Fruit fly (Drosophila melanogaster) whole organism, embryonic: ENCODE data around the gene da.

Experiments used
- Antp ChIP-seq: fragments of 200-800 bp; sonication (Bioruptor generic); optimal IDR thresholded peaks from 3 replicates; lab custom pipeline; 2016; ENCODE audit warnings: missing biosample characterization, missing genetic modification characterization
- Atf-2 ChIP-seq: fragments of 200-800 bp; sonication (Bioruptor generic); optimal IDR thresholded peaks from 2 replicates; lab custom pipeline; 2016; ENCODE audit warnings: missing biosample characterization, missing genetic modification characterization
- BEAF-32 ChIP-seq: fragments of 200-800 bp; sonication (Bioruptor generic); optimal IDR thresholded peaks from 3 replicates; lab custom pipeline; 2017; ENCODE audit warnings: missing biosample characterization, missing genetic modification characterization, mild to moderate bottlenecking, moderate library complexity, missing genetic modification reagents
- CG13287 ChIP-seq: fragments of 200-800 bp; sonication (Bioruptor generic); IDR thresholded peaks from 2 replicates; pipeline ENCODE4 v1.3.6; 2022; ENCODE audit warnings: missing biosample characterization, missing genetic modification characterization; ENCODE audit not compliant: partially characterized antibody
- CG13296 ChIP-seq: fragments of 200-800 bp; sonication (Bioruptor generic); optimal IDR thresholded peaks from 3 replicates; lab custom pipeline; 2018; ENCODE audit warnings: missing biosample characterization, mild to moderate bottlenecking, missing genetic modification characterization
- CG16813 ChIP-seq: fragments of 200-800 bp; sonication (Bioruptor generic); IDR thresholded peaks from 3 replicates; pipeline ENCODE4 v1.3.6; 2022; ENCODE audit warnings: missing biosample characterization, missing genetic modification characterization; ENCODE audit not compliant: partially characterized antibody
- CG18764 ChIP-seq: fragments of 200-800 bp; sonication (Bioruptor generic); optimal IDR thresholded peaks from 3 replicates; lab custom pipeline; 2016; ENCODE audit warnings: missing biosample characterization, missing genetic modification characterization
- CG32772 ChIP-seq: fragments of 200-800 bp; sonication (Bioruptor generic); IDR thresholded peaks from 2 replicates; pipeline ENCODE4 v1.3.6; 2022; ENCODE audit warnings: missing biosample characterization, missing genetic modification characterization
- CG34224 ChIP-seq: fragments of 200-800 bp; sonication (Bioruptor generic); IDR thresholded peaks from 3 replicates; pipeline ENCODE4 v1.3.6; 2022; ENCODE audit warnings: missing biosample characterization, missing genetic modification characterization; ENCODE audit not compliant: partially characterized antibody
- CG6791 ChIP-seq: fragments of 200-800 bp; sonication (Bioruptor generic); IDR thresholded peaks from 3 replicates; pipeline ENCODE4 v1.3.6; 2022; ENCODE audit warnings: missing biosample characterization, missing genetic modification characterization; ENCODE audit not compliant: partially characterized antibody
- CG7963 ChIP-seq: fragments of 200-800 bp; sonication (Bioruptor generic); IDR thresholded peaks from 3 replicates; pipeline ENCODE4 v1.3.6; 2022; ENCODE audit warnings: missing biosample characterization, missing genetic modification characterization; ENCODE audit not compliant: partially characterized antibody
- CG8281 ChIP-seq: fragments of 200-800 bp; sonication (Bioruptor generic); optimal IDR thresholded peaks from 2 replicates; lab custom pipeline; 2018; ENCODE audit warnings: missing biosample characterization, mild to moderate bottlenecking, missing genetic modification characterization, moderate library complexity
- Dp ChIP-seq: fragments of 200-800 bp; sonication (Bioruptor generic); optimal IDR thresholded peaks from 2 replicates; lab custom pipeline; 2018; ENCODE audit warnings: missing biosample characterization, mild to moderate bottlenecking, missing genetic modification characterization, moderate library complexity
- Dref ChIP-seq: fragments of 200-800 bp; sonication (Bioruptor generic); IDR thresholded peaks from 2 replicates; pipeline ENCODE4 v1.3.6; 2022; ENCODE audit warnings: missing biosample characterization, missing genetic modification characterization
- E2f2 ChIP-seq: fragments of 200-800 bp; sonication (Bioruptor generic); IDR thresholded peaks from 2 replicates; pipeline ENCODE4 v1.3.6; 2022; ENCODE audit warnings: missing biosample characterization, missing genetic modification characterization
- Med ChIP-seq: fragments of 200-800 bp; sonication (Bioruptor generic); peaks from one replicate; lab custom pipeline; 2016; ENCODE audit warnings: missing biosample characterization, missing genetic modification characterization, mild to moderate bottlenecking, inconsistent platforms, moderate library complexity
- Myb ChIP-seq: fragments of 200-800 bp; sonication (Bioruptor generic); optimal IDR thresholded peaks from 2 replicates; lab custom pipeline; 2016; ENCODE audit warnings: missing biosample characterization, missing genetic modification characterization
- Rfx ChIP-seq: fragments of 200-800 bp; sonication (Bioruptor generic); IDR thresholded peaks from 2 replicates; pipeline ENCODE4 v1.3.6; 2022; ENCODE audit warnings: missing biosample characterization, missing genetic modification characterization
- Spps ChIP-seq: fragments of 200-800 bp; sonication (Bioruptor generic); optimal IDR thresholded peaks from 2 replicates; lab custom pipeline; 2018; ENCODE audit warnings: missing biosample characterization, mild to moderate bottlenecking, missing genetic modification characterization
- YL-1 ChIP-seq: fragments of 200-800 bp; sonication (Bioruptor generic); optimal IDR thresholded peaks from 3 replicates; lab custom pipeline; 2017; ENCODE audit warnings: missing biosample characterization, mild to moderate bottlenecking, missing genetic modification characterization
- amos ChIP-seq: fragments of 200-800 bp; sonication (Bioruptor generic); IDR thresholded peaks from 2 replicates; pipeline ENCODE4 v1.3.6; 2022; ENCODE audit warnings: missing biosample characterization, missing genetic modification characterization; ENCODE audit not compliant: partially characterized antibody
- ara ChIP-seq: fragments of 200-800 bp; sonication (Bioruptor generic); IDR thresholded peaks from 2 replicates; pipeline ENCODE4 v1.3.6; 2022; ENCODE audit warnings: missing biosample characterization, missing genetic modification characterization
- ato ChIP-seq: fragments of 200-800 bp; sonication (Bioruptor generic); IDR thresholded peaks from 2 replicates; pipeline ENCODE4 v1.3.6; 2022; ENCODE audit warnings: missing biosample characterization, missing genetic modification characterization; ENCODE audit not compliant: partially characterized antibody
- bbx ChIP-seq: fragments of 200-800 bp; sonication (Bioruptor generic); IDR thresholded peaks from 2 replicates; pipeline ENCODE4 v1.3.6; 2022; ENCODE audit warnings: missing biosample characterization, missing genetic modification characterization; ENCODE audit not compliant: partially characterized antibody
- hb ChIP-seq: fragments of 200-800 bp; sonication (Bioruptor generic); IDR thresholded peaks from 3 replicates; pipeline ENCODE4 v1.3.6; 2022; ENCODE audit warnings: missing biosample characterization, missing genetic modification characterization; ENCODE audit not compliant: partially characterized antibody
- hbn ChIP-seq: fragments of 200-800 bp; sonication (Bioruptor generic); IDR thresholded peaks from 2 replicates; pipeline ENCODE4 v1.3.6; 2022; ENCODE audit warnings: missing biosample characterization, missing genetic modification characterization; ENCODE audit not compliant: partially characterized antibody
- insv ChIP-seq, 2 experiments: fragments of 200-800 bp; sonication (Bioruptor generic); optimal IDR thresholded peaks; 3 replicates each; lab custom pipeline; 2016 to 2018; ENCODE audit warnings: missing biosample characterization in 2 of 2, missing genetic modification characterization in 2 of 2
- inv ChIP-seq: fragments of 200-800 bp; sonication (Bioruptor generic); IDR thresholded peaks from 2 replicates; pipeline ENCODE4 v1.3.6; 2022; ENCODE audit warnings: missing biosample characterization, missing genetic modification characterization; ENCODE audit not compliant: partially characterized antibody
- kah ChIP-seq: fragments of 200-800 bp; sonication (Bioruptor generic); optimal IDR thresholded peaks from 2 replicates; lab custom pipeline; 2018; ENCODE audit warnings: missing biosample characterization, mild to moderate bottlenecking, missing genetic modification characterization
- knrl ChIP-seq: fragments of 200-800 bp; sonication (Bioruptor generic); IDR thresholded peaks from 3 replicates; pipeline ENCODE4 v1.3.6; 2022; ENCODE audit warnings: missing biosample characterization, missing genetic modification characterization; ENCODE audit not compliant: partially characterized antibody
- mld ChIP-seq: fragments of 200-800 bp; sonication (Bioruptor generic); IDR thresholded peaks from 3 replicates; pipeline ENCODE4 v1.3.6; 2022; ENCODE audit warnings: missing biosample characterization, missing genetic modification characterization; ENCODE audit not compliant: partially characterized antibody
- nerfin-2 ChIP-seq: fragments of 200-800 bp; sonication (Bioruptor generic); IDR thresholded peaks from 2 replicates; pipeline ENCODE4 v1.3.6; 2022; ENCODE audit warnings: missing biosample characterization, missing genetic modification characterization; ENCODE audit not compliant: partially characterized antibody
- onecut ChIP-seq: fragments of 200-800 bp; sonication (Bioruptor generic); IDR thresholded peaks from 2 replicates; pipeline ENCODE4 v1.3.6; 2022; ENCODE audit warnings: missing biosample characterization, missing genetic modification characterization
- pfk ChIP-seq: fragments of 200-800 bp; sonication (Bioruptor generic); optimal IDR thresholded peaks from 2 replicates; lab custom pipeline; 2018; ENCODE audit warnings: missing biosample characterization, mild to moderate bottlenecking, missing genetic modification characterization, moderate library complexity
- pzg ChIP-seq: fragments of 200-800 bp; sonication (Bioruptor generic); optimal IDR thresholded peaks from 3 replicates; lab custom pipeline; 2018; ENCODE audit warnings: missing biosample characterization, mild to moderate bottlenecking, missing genetic modification characterization, moderate library complexity
- rib ChIP-seq: fragments of 200-800 bp; sonication (Bioruptor generic); IDR thresholded peaks from 2 replicates; pipeline ENCODE4 v1.3.6; 2022; ENCODE audit warnings: missing biosample characterization, missing genetic modification characterization
- scrt ChIP-seq: fragments of 200-800 bp; sonication (Bioruptor generic); optimal IDR thresholded peaks from 2 replicates; lab custom pipeline; 2018; ENCODE audit warnings: missing biosample characterization, mild to moderate bottlenecking, missing genetic modification characterization, moderate library complexity
- sens-2 ChIP-seq: fragments of 200-800 bp; sonication (Bioruptor generic); IDR thresholded peaks from 2 replicates; pipeline ENCODE4 v1.3.6; 2022; ENCODE audit warnings: missing biosample characterization, missing genetic modification characterization
- sisA ChIP-seq: fragments of 200-800 bp; sonication (Bioruptor generic); IDR thresholded peaks from 2 replicates; pipeline ENCODE4 v1.3.6; 2022; ENCODE audit warnings: missing biosample characterization, missing genetic modification characterization
- sug ChIP-seq: fragments of 200-800 bp; optimal IDR thresholded peaks from 2 replicates; lab custom pipeline; 2019; ENCODE audit warnings: missing biosample characterization, mild to moderate bottlenecking, missing genetic modification characterization, moderate library complexity
- tna ChIP-seq: fragments of 200-800 bp; sonication (Bioruptor generic); IDR thresholded peaks from 2 replicates; pipeline ENCODE4 v1.3.6; 2022; ENCODE audit warnings: missing biosample characterization, missing genetic modification characterization; ENCODE audit not compliant: partially characterized antibody
- toy ChIP-seq: fragments of 200-800 bp; sonication (Bioruptor generic); IDR thresholded peaks from 2 replicates; pipeline ENCODE4 v1.3.6; 2022; ENCODE audit warnings: missing biosample characterization, missing genetic modification characterization
- trem ChIP-seq: fragments of 200-800 bp; optimal IDR thresholded peaks from 3 replicates; lab custom pipeline; 2019; ENCODE audit warnings: missing biosample characterization, mild to moderate bottlenecking, missing genetic modification characterization, moderate library complexity
- zen2 ChIP-seq: fragments of 200-800 bp; sonication (Bioruptor generic); IDR thresholded peaks from 3 replicates; pipeline ENCODE4 v1.3.6; 2022; ENCODE audit warnings: missing biosample characterization, missing genetic modification characterization; ENCODE audit not compliant: partially characterized antibody

da gene

dm6 chr2L:10413251-10414127 is 25.6 kb downstream of the da start, which contains the start of the genes CG5355 and Klp31E (continued):
- TF ChIP-seq CG18764 (GFP tag; lab: Kevin White, UChicago) (no peak), sens-2 (GFP tag; lab: Robert Waterston, UW) (no peak), Antp (peak; percentile 40)

- TF ChIP-seq E2f2 (GFP tag; lab: Robert Waterston, UW) (peak; percentile 90), toy (GFP tag; lab: Robert Waterston, UW) (no peak), CG32772 (GFP tag; lab: Robert Waterston, UW) (no peak), YL-1 (GFP tag; lab: Kevin White, UChicago) (peak; percentile 38), kah (GFP tag; lab: Kevin White, UChicago) (peak; percentile 62), mld (GFP tag; lab: Robert Waterston, UW) (peak; percentile 94), sug (tag; lab: Kevin White, UChicago) (peak; percentile 20), ato (GFP tag; lab: Robert Waterston, UW) (peak; percentile 94), Med (peak; percentile 54), rib (GFP tag; lab: Robert Waterston, UW) (0 out of 2 replicates have a peak, but pooled peaks have one; percentile 11), CG16813 (GFP tag; lab: Robert Waterston, UW) (peak; percentile 72; the same call in 2 of the 3 replicates), scrt (GFP tag; lab: Kevin White, UChicago) (peak; percentile 90), ara (GFP tag; lab: Robert Waterston, UW) (no peak), zen2 (GFP tag; lab: Robert Waterston, UW) (peak; percentile 96), Myb (GFP tag; lab: Kevin White, UChicago) (peak; percentile 85), Dref (GFP tag; lab: Robert Waterston, UW) (peak; percentile 95), pfk (GFP tag; lab: Kevin White, UChicago) (peak; percentile 48), tna (GFP tag; lab: Robert Waterston, UW) (peak; percentile 97), trem (tag; lab: Kevin White, UChicago) (peak; percentile 55), CG6791 (GFP tag; lab: Robert Waterston, UW) (peak; percentile 89), Rfx (GFP tag; lab: Robert Waterston, UW) (no peak), knrl (GFP tag; lab: Robert Waterston, UW) (peak; percentile 59; the same call in 2 of the 3 replicates), bbx (GFP tag; lab: Robert Waterston, UW) (peak; percentile 95), CG13287 (GFP tag; lab: Robert Waterston, UW) (peak; percentile 92), hb (GFP tag; lab: Robert Waterston, UW) (peak; percentile 80), BEAF-32 (GFP tag; lab: Kevin White, UChicago) (peak; percentile 61), inv (GFP tag; lab: Robert Waterston, UW) (peak; percentile 89), onecut (GFP tag; lab: Robert Waterston, UW) (peak; percentile 54; the same call in 1 of the 2 replicates), Dp (GFP tag; lab: Kevin White, UChicago) (peak; percentile 92), CG7963 (GFP tag; lab: Robert Waterston, UW) (peak; percentile 94), nerfin-2 (GFP tag; lab: Robert Waterston, UW) (peak; percentile 94), insv (GFP tag; optimal IDR thresholded peaks at IDR 0.05; lab: Kevin White, UChicago) (no peak), pzg (GFP tag; lab: Kevin White, UChicago) (peak; percentile 64), amos (GFP tag; lab: Robert Waterston, UW) (peak; percentile 76; the same call in 1 of the 2 replicates), CG8281 (tag; lab: Kevin White, UChicago) (no peak), hbn (GFP tag; lab: Robert Waterston, UW) (peak; percentile 79), CG34224 (GFP tag; lab: Robert Waterston, UW) (peak; percentile 98), Spps (tag; lab: Kevin White, UChicago) (no peak), sisA (GFP tag; lab: Robert Waterston, UW) (no peak), CG13296 (no peak), Atf-2 (GFP tag; lab: Kevin White, UChicago) (no peak)
These were observed 31.1 kb downstream of the da start, which contains the start of gene RfC3 for dm6 chr2L:10418981-10419380. Gene RfC3 (plus strand): TSS chr2L:10419190.
